Worm (Caenorhabditis elegans) whole organism, early embryonic: ENCODE measurements around the gene srj-37.

ENCODE experiments used
- F13C5.2 ChIP-seq: sonication (generic microtip); optimal IDR thresholded peaks from 2 replicates; lab custom pipeline; 2017; ENCODE audit warnings: mild to moderate bottlenecking, missing genetic modification characterization, inconsistent platforms, missing compliant biosample characterization
- aly-1 ChIP-seq: sonication (generic microtip); optimal IDR thresholded peaks from 2 replicates; lab custom pipeline; 2016; ENCODE audit warnings: missing genetic modification characterization, missing compliant biosample characterization
- ama-1 ChIP-seq: fragments of 150-350 bp; optimal IDR thresholded peaks from 2 replicates; lab custom pipeline; 2014
- ets-7 ChIP-seq: sonication (generic microtip); optimal IDR thresholded peaks from 2 replicates; lab custom pipeline; 2016; ENCODE audit warnings: missing genotype, missing genetic modification characterization, missing compliant biosample characterization
- flt-1 ChIP-seq: fragments of 200-800 bp; sonication (Bioruptor generic); IDR thresholded peaks from 2 replicates; pipeline ENCODE4 v1.3.6; 2022; ENCODE audit warnings: missing genetic modification characterization, missing compliant biosample characterization
- hmbx-1 ChIP-seq: sonication (generic microtip); optimal IDR thresholded peaks from 2 replicates; lab custom pipeline; 2016; ENCODE audit warnings: mild to moderate bottlenecking, missing genetic modification characterization, missing compliant biosample characterization
- hmg-4 ChIP-seq: fragments of 200-800 bp; sonication (Bioruptor generic); optimal IDR thresholded peaks from 2 replicates; lab custom pipeline; 2018; ENCODE audit warnings: mild to moderate bottlenecking, missing genetic modification characterization, missing compliant biosample characterization
- hnd-1 ChIP-seq: sonication (generic microtip); optimal IDR thresholded peaks from 2 replicates; lab custom pipeline; 2016; ENCODE audit warnings: missing genetic modification characterization, missing compliant biosample characterization
- sea-1 ChIP-seq: fragments of 200-800 bp; sonication (Bioruptor generic); conservative IDR thresholded peaks from 2 replicates; pipeline ENCODE4 v1.3.6; 2022; ENCODE audit warnings: missing genetic modification characterization, missing compliant biosample characterization
- tbx-11 ChIP-seq: fragments of 200-800 bp; sonication (Bioruptor generic); IDR thresholded peaks from 2 replicates; pipeline ENCODE4 v1.3.6; 2022; ENCODE audit warnings: missing genetic modification characterization, missing compliant biosample characterization
- tbx-37 ChIP-seq: fragments of 200-800 bp; sonication (Bioruptor generic); conservative IDR thresholded peaks from 2 replicates; pipeline ENCODE4 v1.3.6; 2022; ENCODE audit warnings: missing genetic modification reagents, missing genetic modification characterization, missing compliant biosample characterization
- tra-4 ChIP-seq: sonication (generic microtip); optimal IDR thresholded peaks from 2 replicates; lab custom pipeline; 2017; ENCODE audit warnings: missing genetic modification characterization, missing compliant biosample characterization

DNA sequence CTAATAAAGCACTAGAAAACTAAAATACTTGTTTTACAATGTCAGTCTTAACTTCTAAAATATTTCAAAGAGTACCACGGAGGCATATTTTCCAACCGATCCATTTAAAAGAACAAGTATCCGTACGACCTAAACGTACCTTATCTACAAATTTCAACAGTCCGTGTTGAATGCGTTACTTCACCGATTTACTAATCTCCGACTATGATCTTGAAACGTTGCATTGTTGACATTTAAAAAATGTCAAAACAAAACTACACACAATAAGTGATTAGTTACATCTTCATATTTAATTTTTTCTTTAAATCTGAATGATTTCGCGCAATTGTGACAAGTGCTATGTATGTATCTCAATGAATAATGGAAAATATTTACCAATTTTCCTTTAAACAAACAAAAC, 40.6 kb upstream of the srj-37 start:
- TF ChIP-seq tbx-11 (GFP tag; lab: Robert Waterston, UW) (no peak), ets-7 (tag; lab: Kevin White, UChicago) (no peak), tra-4 (tag; lab: Kevin White, UChicago) (no peak), ama-1 (lab: Kevin White, UChicago) (no peak), hnd-1 (tag; lab: Kevin White, UChicago) (no peak), flt-1 (no peak), hmbx-1 (no peak), F13C5.2 (tag; lab: Kevin White, UChicago) (no peak), sea-1 (GFP tag; lab: Robert Waterston, UW) (no peak), aly-1 (tag; lab: Kevin White, UChicago) (no peak), tbx-37 (GFP tag; lab: Robert Waterston, UW) (no peak), hmg-4 (GFP tag; lab: Kevin White, UChicago) (no peak)
